Fruit fly (Drosophila melanogaster) S2 (cell line): ENCODE measurements around the gene CG9541.

ENCODE experiments used
- CG8478 ChIP-seq: fragments of >200 bp; optimal IDR thresholded peaks from 2 replicates; lab custom pipeline; 2018
- CTCF ChIP-seq, 2 experiments: fragments of >200 bp; optimal IDR thresholded peaks; 2 replicates each; lab custom pipeline; 2018

dm6 chr2L:8993650-8994441, 18.6 kb upstream of the CG9541 start, which contains the start of gene CG17906:
- no peak for TF ChIP-seq CG8478 (lab: Kevin White, UChicago)
- TF ChIP-seq CTCF (optimal IDR thresholded peaks at IDR 0.05; lab: Kevin White, UChicago): no peak
